Worm (Caenorhabditis elegans): Measurements from ENCODE around the gene C35B1.8.
A peak's percentile ranks its signal among the peaks of the same experiment; 100 is the strongest.

The C35B1.8 gene

ce11 chrIV:4055297-4055696, 23.5 kb downstream of the C35B1.8 start:
- TF ChIP-seq dao-5 (tag; optimal IDR thresholded peaks at IDR 0.05) (no peak), W03F9.2 (tag; optimal IDR thresholded peaks at IDR 0.05) (no peak), him-1 (tag; optimal IDR thresholded peaks at IDR 0.05) (no peak)

- TF ChIP-seq dao-5 (tag; optimal IDR thresholded peaks at IDR 0.05) (no peak), W03F9.2 (tag; optimal IDR thresholded peaks at IDR 0.05) (no peak), him-1 (tag; optimal IDR thresholded peaks at IDR 0.05) (no peak)
Measured at ce11 chrIV:4053405-4053804, 25.4 kb downstream of the C35B1.8 start.

- TF ChIP-seq dao-5 (tag; optimal IDR thresholded peaks at IDR 0.05) (no peak), W03F9.2 (tag; optimal IDR thresholded peaks at IDR 0.05) (no peak), him-1 (tag; optimal IDR thresholded peaks at IDR 0.05) (no peak)
Measured at ce11 chrIV:4052274-4052673, 26.5 kb downstream of the C35B1.8 start.

- TF ChIP-seq W03F9.2 (tag; optimal IDR thresholded peaks at IDR 0.05) = no peak
- TF ChIP-seq him-1 (tag; optimal IDR thresholded peaks at IDR 0.05) = no peak
- no peak for TF ChIP-seq dao-5 (tag; optimal IDR thresholded peaks at IDR 0.05)
Measured at ce11 chrIV:4051539-4051938, 27.3 kb downstream of the C35B1.8 start, which contains the start of gene wrt-5. TSS of gene wrt-5 (minus strand) at chrIV:4051639.

- TF ChIP-seq W03F9.2 (tag; optimal IDR thresholded peaks at IDR 0.05) (peak; percentile 95), him-1 (tag; optimal IDR thresholded peaks at IDR 0.05) (peak; percentile 91), dao-5 (tag; optimal IDR thresholded peaks at IDR 0.05) (peak; percentile 3)
Measured at ce11 chrIV:4049398-4049998, 29.3 kb downstream of the C35B1.8 start, which contains the start of gene pcn-1. TSS of gene pcn-1 (minus strand) at chrIV:4049448.

- no peak for TF ChIP-seq dao-5 (tag; optimal IDR thresholded peaks at IDR 0.05)
- no peak for TF ChIP-seq W03F9.2 (tag; optimal IDR thresholded peaks at IDR 0.05)
- no peak for TF ChIP-seq him-1 (tag; optimal IDR thresholded peaks at IDR 0.05)
Measured at ce11 chrIV:4047628-4048027, 31.2 kb downstream of the C35B1.8 start.

- TF ChIP-seq dao-5 (tag; optimal IDR thresholded peaks at IDR 0.05) = no peak
- peak; percentile 44 for TF ChIP-seq W03F9.2 (tag; optimal IDR thresholded peaks at IDR 0.05)
- no peak for TF ChIP-seq him-1 (tag; optimal IDR thresholded peaks at IDR 0.05)
Measured at ce11 chrIV:4042274-4042673, 36.5 kb downstream of the C35B1.8 start, which contains the start of gene cdc-73. TSS of gene cdc-73 (plus strand) at chrIV:4042575.

ce11 chrIV:4041006-4041405, 37.8 kb downstream of the C35B1.8 start:
- TF ChIP-seq dao-5 (tag; optimal IDR thresholded peaks at IDR 0.05) (no peak), him-1 (tag; optimal IDR thresholded peaks at IDR 0.05) (no peak), W03F9.2 (tag; optimal IDR thresholded peaks at IDR 0.05) (no peak)

ce11 chrIV:4039984-4040383, 38.8 kb downstream of the C35B1.8 start, which contains the start of gene F35F11.2:
TSS of gene F35F11.2 (plus strand) at chrIV:4040284.
- TF ChIP-seq W03F9.2 (tag; optimal IDR thresholded peaks at IDR 0.05) (no peak), him-1 (tag; optimal IDR thresholded peaks at IDR 0.05) (no peak), dao-5 (tag; optimal IDR thresholded peaks at IDR 0.05) (no peak)

- TF ChIP-seq him-1 (tag; optimal IDR thresholded peaks at IDR 0.05) (peak; percentile 90), dao-5 (tag; optimal IDR thresholded peaks at IDR 0.05) (no peak), W03F9.2 (tag; optimal IDR thresholded peaks at IDR 0.05) (no peak)
Measured at ce11 chrIV:4034883-4035282, 43.9 kb downstream of the C35B1.8 start, which contains the start of gene hlh-30. TSS of gene hlh-30 (minus strand) at chrIV:4034951.

ce11 chrIV:4033490-4033889, 45.3 kb downstream of the C35B1.8 start:
- no peak for TF ChIP-seq W03F9.2 (tag; optimal IDR thresholded peaks at IDR 0.05)
- no peak for TF ChIP-seq him-1 (tag; optimal IDR thresholded peaks at IDR 0.05)
- TF ChIP-seq dao-5 (tag; optimal IDR thresholded peaks at IDR 0.05) = no peak

ce11 chrIV:4032350-4032749, 46.5 kb downstream of the C35B1.8 start:
- TF ChIP-seq W03F9.2 (tag; optimal IDR thresholded peaks at IDR 0.05) (no peak), dao-5 (tag; optimal IDR thresholded peaks at IDR 0.05) (no peak), him-1 (tag; optimal IDR thresholded peaks at IDR 0.05) (no peak)

- TF ChIP-seq dao-5 (tag; optimal IDR thresholded peaks at IDR 0.05) (no peak), W03F9.2 (tag; optimal IDR thresholded peaks at IDR 0.05) (no peak), him-1 (tag; optimal IDR thresholded peaks at IDR 0.05) (no peak)
Measured at ce11 chrIV:4030917-4031599, 47.7 kb downstream of the C35B1.8 start.

- TF ChIP-seq dao-5 (tag; optimal IDR thresholded peaks at IDR 0.05) (no peak), W03F9.2 (tag; optimal IDR thresholded peaks at IDR 0.05) (no peak), him-1 (tag; optimal IDR thresholded peaks at IDR 0.05) (no peak)
Measured at ce11 chrIV:4029288-4029687, 49.5 kb downstream of the C35B1.8 start.

All from whole organism, L4/young adult.